Worm (Caenorhabditis elegans): ENCODE measurements around the gene C29G2.3.
"Not testable (repeated sequence)": the region's sequence is repeated elsewhere in the genome, so short reads cannot be mapped to it uniquely, and the experiment has no call there.

DNA sequence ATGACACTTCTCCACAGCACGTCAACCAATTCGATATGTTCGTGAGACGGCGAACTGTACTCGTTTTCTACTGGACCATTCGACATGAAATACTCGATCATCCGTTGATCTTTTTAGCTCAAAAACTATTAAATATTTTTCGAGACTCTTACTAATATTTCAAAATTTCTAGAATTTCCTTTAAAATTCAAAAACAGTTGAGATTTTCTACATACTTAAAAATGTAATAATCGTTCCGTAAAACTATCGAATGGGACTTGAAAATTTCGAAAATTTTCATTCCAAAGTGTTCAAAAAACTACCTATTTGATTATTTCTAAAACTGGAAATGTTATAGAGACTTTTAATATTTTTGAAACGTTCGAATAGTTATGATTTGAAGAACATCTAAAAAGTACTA lies 44.7 kb downstream of the C29G2.3 start, which contains the start of gene sknr-1:
- TF ChIP-seq tab-1 (GFP tag; IDR thresholded peaks at IDR 0.05); cog-1 (tag; optimal IDR thresholded peaks at IDR 0.05); ztf-23 (GFP tag; IDR thresholded peaks at IDR 0.05); klf-2 (GFP tag; conservative IDR thresholded peaks at IDR 0.05); med-1 (GFP tag; optimal IDR thresholded peaks at IDR 0.05; ENCODE audit: insufficient read depth); flt-1 (GFP tag; IDR thresholded peaks at IDR 0.05); ref-1 (GFP tag; conservative IDR thresholded peaks at IDR 0.05); T22C8.4 (GFP tag; IDR thresholded peaks at IDR 0.05); ztf-29 (GFP tag; IDR thresholded peaks at IDR 0.05): not testable (repeated sequence)
